Worm (Caenorhabditis elegans) whole organism, midembryonic: ENCODE results near the gene cyb-1.

Source experiments
- T22C8.4 ChIP-seq: fragments of 200-800 bp; sonication (Bioruptor generic); IDR thresholded peaks from 2 replicates; pipeline ENCODE4 v1.3.6; 2022; ENCODE audit warnings: missing genetic modification characterization, missing compliant biosample characterization
- cog-1 ChIP-seq: sonication (generic microtip); optimal IDR thresholded peaks from 2 replicates; lab custom pipeline; 2016; ENCODE audit warnings: missing genetic modification characterization, missing compliant biosample characterization
- flt-1 ChIP-seq: fragments of 200-800 bp; sonication (Bioruptor generic); IDR thresholded peaks from 2 replicates; pipeline ENCODE4 v1.3.6; 2022; ENCODE audit warnings: missing genetic modification characterization, missing compliant biosample characterization
- tab-1 ChIP-seq: fragments of 200-800 bp; sonication (Bioruptor generic); IDR thresholded peaks from 2 replicates; pipeline ENCODE4 v1.3.6; 2022; ENCODE audit warnings: missing genetic modification characterization, missing compliant biosample characterization

- no peak for TF ChIP-seq T22C8.4
- TF ChIP-seq tab-1 (GFP tag; lab: Robert Waterston, UW), result no peak
- TF ChIP-seq cog-1 (tag; lab: Kevin White, UChicago), result no peak
- no peak for TF ChIP-seq flt-1
Observed at ce11 chrIV:10773811-10774210, 38.8 kb downstream of the cyb-1 start, which contains the start of gene inpp-1.
